Worm (Caenorhabditis elegans) whole organism, midembryonic: ENCODE data around the gene xbx-6.

ENCODE experiments used
- cog-1 ChIP-seq: sonication (generic microtip); optimal IDR thresholded peaks from 2 replicates; lab custom pipeline; 2016; ENCODE audit warnings: missing genetic modification characterization, missing compliant biosample characterization
- flt-1 ChIP-seq: fragments of 200-800 bp; sonication (Bioruptor generic); IDR thresholded peaks from 2 replicates; pipeline ENCODE4 v1.3.6; 2022; ENCODE audit warnings: missing genetic modification characterization, missing compliant biosample characterization
- klf-2 ChIP-seq: fragments of 200-800 bp; sonication (Bioruptor generic); conservative IDR thresholded peaks from 2 replicates; pipeline ENCODE4 v1.3.6; 2022; ENCODE audit warnings: missing genetic modification reagents, missing genetic modification characterization, missing compliant biosample characterization

DNA sequence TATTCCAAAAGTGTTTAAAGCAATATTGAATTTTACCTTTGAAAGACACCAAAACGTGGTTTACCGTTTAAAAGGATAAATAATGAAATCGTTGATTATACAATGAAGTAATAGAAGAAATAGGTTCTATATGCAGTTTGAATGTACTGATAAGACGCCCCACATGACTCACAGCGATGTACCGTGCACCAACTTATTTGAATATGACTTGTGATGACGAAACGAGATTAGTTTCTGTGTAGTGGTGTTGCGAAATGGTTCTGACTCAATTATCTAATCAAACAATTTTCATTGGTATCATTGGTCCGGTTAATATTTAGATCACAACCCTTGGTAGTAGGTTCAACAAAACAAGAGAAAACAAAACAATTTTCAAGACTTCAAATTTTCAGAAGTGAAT is 8.3 kb downstream of the xbx-6 start:
- TF ChIP-seq cog-1 (no peak), klf-2 (GFP tag; lab: Robert Waterston, UW) (no peak), flt-1 (GFP tag; lab: Robert Waterston, UW) (no peak)
